Worm (Caenorhabditis elegans): ENCODE results near the gene R10D12.13.

R10D12.13 gene

ce11 chrV:13984828-13985227, 22.6 kb downstream of the R10D12.13 start, which contains the start of gene end-1 (continued):
- TF ChIP-seq sea-2 (GFP tag; IDR thresholded peaks at IDR 0.05): no peak
- TF ChIP-seq T26A5.8 (tag; optimal IDR thresholded peaks at IDR 0.05): no peak
- TF ChIP-seq hlh-26 (GFP tag; conservative IDR thresholded peaks at IDR 0.05): no peak
- no peak for TF ChIP-seq egl-18 (GFP tag; IDR thresholded peaks at IDR 0.05)

ce11 chrV:13986823-13987222, 24.6 kb downstream of the R10D12.13 start:
- TF ChIP-seq nhr-120 (GFP tag; IDR thresholded peaks at IDR 0.05) (no peak), fkh-3 (tag; optimal IDR thresholded peaks at IDR 0.05) (no peak), nfyb-1 (GFP tag; IDR thresholded peaks at IDR 0.05) (0 out of 2 replicates have a peak, but pooled peaks have one; percentile 17), Y56A3A.18 (GFP tag; IDR thresholded peaks at IDR 0.05) (0 out of 2 replicates have a peak, but pooled peaks have one; percentile 48), hmg-1.2 (GFP tag; IDR thresholded peaks at IDR 0.05) (peak; percentile 13; the same call in 1 of the 2 replicates), lin-40 (tag; optimal IDR thresholded peaks at IDR 0.05) (no peak), nhr-80 (tag; optimal IDR thresholded peaks at IDR 0.05) (peak; percentile 67), snpc-4 (GFP tag; optimal IDR thresholded peaks at IDR 0.05) (no peak), snpc-4 (tag; optimal IDR thresholded peaks at IDR 0.05) (peak in 1 of 4 experiments; percentile 3), madf-6 (GFP tag; IDR thresholded peaks at IDR 0.05) (peak; percentile 52), Y53F4B.3 (GFP tag; IDR thresholded peaks at IDR 0.05) (no peak), ceh-79 (tag; optimal IDR thresholded peaks at IDR 0.05) (peak; percentile 12), ama-1 (optimal IDR thresholded peaks at IDR 0.05) (no peak), ama-1 (GFP tag; optimal IDR thresholded peaks at IDR 0.05) (peak in 1 of 2 experiments; percentile 24), dox-1 (GFP tag; IDR thresholded peaks at IDR 0.05) (no peak), nhr-27 (tag; optimal IDR thresholded peaks at IDR 0.05) (no peak), B0019.2 (GFP tag; conservative IDR thresholded peaks at IDR 0.05) (no peak)

- peak; percentile 32 for TF ChIP-seq snpc-4 (GFP tag; optimal IDR thresholded peaks at IDR 0.05)
- peak in 3 of 4 experiments; percentile 58 to 90 (median 89) for TF ChIP-seq snpc-4 (tag; optimal IDR thresholded peaks at IDR 0.05)
- peak; percentile 34; the same call in 1 of the 2 replicates for TF ChIP-seq hmg-1.2 (GFP tag; IDR thresholded peaks at IDR 0.05)
- peak; percentile 27 for TF ChIP-seq snpc-3.4 (tag; optimal IDR thresholded peaks at IDR 0.05)
- TF ChIP-seq snpc-1.1 (tag; optimal IDR thresholded peaks at IDR 0.05; ENCODE audit: insufficient read depth): peak; percentile 77
Observed at ce11 chrV:13992017-13992416, 29.8 kb downstream of the R10D12.13 start.

ce11 chrV:13992485-13992884, 30.3 kb downstream of the R10D12.13 start, which contains the start of gene droe-4:
droe-4 (plus strand) TSS chrV:13992656.
- TF ChIP-seq ZK185.1 (tag; optimal IDR thresholded peaks at IDR 0.05; ENCODE audit: poor library complexity, severe bottlenecking) (no peak), zfh-2 (GFP tag; conservative IDR thresholded peaks at IDR 0.05) (no peak), repo-1 (tag; optimal IDR thresholded peaks at IDR 0.05) (no peak), chd-7 (tag; optimal IDR thresholded peaks at IDR 0.05) (no peak), xnd-1 (tag; optimal IDR thresholded peaks at IDR 0.05) (no peak), Y53G8AR.9 (GFP tag; conservative IDR thresholded peaks at IDR 0.05) (no peak), F33H1.4 (GFP tag; IDR thresholded peaks at IDR 0.05) (no peak), F55B11.4 (tag; optimal IDR thresholded peaks at IDR 0.05; ENCODE audit: borderline replicate concordance, insufficient read depth) (no peak), madf-8 (GFP tag; conservative IDR thresholded peaks at IDR 0.05) (no peak), ceh-40 (GFP tag; IDR thresholded peaks at IDR 0.05) (no peak), lin-26 (GFP tag; IDR thresholded peaks at IDR 0.05) (no peak), hrde-1 (tag; optimal IDR thresholded peaks at IDR 0.05; ENCODE audit: borderline replicate concordance) (no peak), ama-1 (optimal IDR thresholded peaks at IDR 0.05) (no peak), ama-1 (GFP tag; optimal IDR thresholded peaks at IDR 0.05) (no peak), ceh-27 (GFP tag; optimal IDR thresholded peaks at IDR 0.05) (no peak)

All from whole organism, young adult.